Fruit fly (Drosophila melanogaster) whole organism, embryonic: ENCODE data around the gene phol.

ENCODE experiments used
- Asciz ChIP-seq: fragments of 200-800 bp; sonication (Bioruptor generic); optimal IDR thresholded peaks from 2 replicates; lab custom pipeline; 2017; ENCODE audit warnings: missing biosample characterization, mild to moderate bottlenecking, missing genetic modification characterization, missing genetic modification reagents
- CG10979 ChIP-seq: fragments of 200-800 bp; sonication (Bioruptor generic); optimal IDR thresholded peaks from 2 replicates; lab custom pipeline; 2018; ENCODE audit warnings: missing biosample characterization, mild to moderate bottlenecking, missing genetic modification characterization, moderate library complexity
- CG12071 ChIP-seq: fragments of 200-800 bp; sonication (Bioruptor generic); optimal IDR thresholded peaks from 3 replicates; lab custom pipeline; 2018; ENCODE audit warnings: missing biosample characterization, mild to moderate bottlenecking, missing genetic modification characterization
- CG12104 ChIP-seq: fragments of 200-800 bp; sonication (Bioruptor generic); optimal IDR thresholded peaks from 3 replicates; lab custom pipeline; 2016; ENCODE audit warnings: missing biosample characterization, missing genetic modification characterization
- CG13424 ChIP-seq: fragments of 200-800 bp; sonication (Bioruptor generic); optimal IDR thresholded peaks from 2 replicates; lab custom pipeline; 2019; ENCODE audit warnings: missing biosample characterization, mild to moderate bottlenecking, missing genetic modification characterization, moderate library complexity
- CG13775 ChIP-seq: fragments of 200-800 bp; sonication (Bioruptor generic); optimal IDR thresholded peaks from 3 replicates; lab custom pipeline; 2017; ENCODE audit warnings: missing biosample characterization, mild to moderate bottlenecking, missing genetic modification characterization
- CG14965 ChIP-seq: fragments of 200-800 bp; sonication (Bioruptor generic); optimal IDR thresholded peaks from 2 replicates; lab custom pipeline; 2016; ENCODE audit warnings: missing biosample characterization, missing genetic modification characterization, borderline replicate concordance
- CG16815 ChIP-seq: fragments of 200-800 bp; sonication (Bioruptor generic); optimal IDR thresholded peaks from 3 replicates; lab custom pipeline; 2017; ENCODE audit warnings: missing biosample characterization, mild to moderate bottlenecking, missing genetic modification characterization
- CG17361 ChIP-seq: fragments of 200-800 bp; sonication (Bioruptor generic); IDR thresholded peaks from 3 replicates; pipeline ENCODE4 v1.3.6; 2022; ENCODE audit warnings: missing biosample characterization, missing genetic modification characterization
- CG17385 ChIP-seq: fragments of 200-800 bp; sonication (Bioruptor generic); optimal IDR thresholded peaks from 3 replicates; lab custom pipeline; 2018; ENCODE audit warnings: missing biosample characterization, mild to moderate bottlenecking, missing genetic modification characterization
- CG2116 ChIP-seq: fragments of 200-800 bp; sonication (Bioruptor generic); optimal IDR thresholded peaks from 3 replicates; lab custom pipeline; 2018; ENCODE audit warnings: missing biosample characterization, mild to moderate bottlenecking, missing genetic modification characterization
- CG2712 ChIP-seq: fragments of 200-800 bp; optimal IDR thresholded peaks from 3 replicates; lab custom pipeline; 2019; ENCODE audit warnings: missing biosample characterization, mild to moderate bottlenecking, missing genetic modification characterization, moderate library complexity
- CG2889 ChIP-seq: fragments of 200-800 bp; sonication (Bioruptor generic); IDR thresholded peaks from 3 replicates; pipeline ENCODE4 v1.3.6; 2022; ENCODE audit warnings: missing biosample characterization, missing genetic modification characterization
- CG32767 ChIP-seq: fragments of 200-800 bp; sonication (Bioruptor generic); IDR thresholded peaks from 2 replicates; pipeline ENCODE4 v1.3.6; 2022; ENCODE audit warnings: missing biosample characterization, missing genetic modification characterization
- CG34376 ChIP-seq: fragments of 200-800 bp; sonication (Bioruptor generic); optimal IDR thresholded peaks from 2 replicates; lab custom pipeline; 2018; ENCODE audit warnings: missing biosample characterization, mild to moderate bottlenecking, missing genetic modification characterization
- CG4328 ChIP-seq: fragments of 200-800 bp; sonication (Bioruptor generic); optimal IDR thresholded peaks from 3 replicates; lab custom pipeline; 2017; ENCODE audit warnings: missing biosample characterization, missing genetic modification reagents, missing genetic modification characterization
- CG4404 ChIP-seq: fragments of 200-800 bp; sonication (Bioruptor generic); IDR thresholded peaks from 2 replicates; pipeline ENCODE4 v1.3.6; 2022; ENCODE audit warnings: missing biosample characterization, missing genetic modification characterization
- CG4424 ChIP-seq: fragments of 200-800 bp; sonication (Bioruptor generic); optimal IDR thresholded peaks from 3 replicates; lab custom pipeline; 2016; ENCODE audit warnings: missing biosample characterization, missing genetic modification characterization
- CG6654 ChIP-seq: fragments of 200-800 bp; sonication (Bioruptor generic); optimal IDR thresholded peaks from 2 replicates; lab custom pipeline; 2017; ENCODE audit warnings: missing biosample characterization, mild to moderate bottlenecking, missing genetic modification characterization
- CG8944 ChIP-seq: fragments of 200-800 bp; sonication (Bioruptor generic); optimal IDR thresholded peaks from 3 replicates; lab custom pipeline; 2016; ENCODE audit warnings: missing biosample characterization, missing genetic modification characterization
- Dip2 ChIP-seq: fragments of 200-800 bp; sonication (Bioruptor generic); IDR thresholded peaks from 2 replicates; pipeline ENCODE4 v1.3.6; 2022; ENCODE audit warnings: missing biosample characterization, missing genetic modification characterization
- Dll ChIP-seq: fragments of 200-800 bp; sonication (Bioruptor generic); IDR thresholded peaks from 4 replicates; pipeline ENCODE4 v1.3.6; 2022; ENCODE audit warnings: missing biosample characterization, missing genetic modification characterization; ENCODE audit not compliant: partially characterized antibody
- Fer2 ChIP-seq: fragments of 200-800 bp; sonication (Bioruptor generic); optimal IDR thresholded peaks from 2 replicates; lab custom pipeline; 2018; ENCODE audit warnings: missing biosample characterization, mild to moderate bottlenecking, missing genetic modification characterization, moderate library complexity
- Hr78 ChIP-seq, 2 experiments: fragments of 200-800 bp in 1 of 2; fragments of >200 bp in 1 of 2; sonication (Bioruptor generic) in 1 of 2; optimal IDR thresholded peaks; 2 replicates each; lab custom pipeline; 2017 to 2019; ENCODE audit warnings: missing biosample characterization in 2 of 2, missing genetic modification characterization in 2 of 2, mild to moderate bottlenecking in 1 of 2, moderate library complexity in 1 of 2
- MTF-1 ChIP-seq: fragments of 200-800 bp; sonication (Bioruptor generic); optimal IDR thresholded peaks from 2 replicates; lab custom pipeline; 2018; ENCODE audit warnings: missing biosample characterization, mild to moderate bottlenecking, missing genetic modification characterization, borderline replicate concordance
- Mad ChIP-seq: fragments of 200-800 bp; sonication (Bioruptor generic); optimal IDR thresholded peaks from 2 replicates; lab custom pipeline; 2016; ENCODE audit warnings: missing biosample characterization, missing genetic modification characterization
- NC2β ChIP-seq: fragments of 200-800 bp; sonication (Bioruptor generic); optimal IDR thresholded peaks from 2 replicates; lab custom pipeline; 2016; ENCODE audit warnings: missing biosample characterization, missing genetic modification characterization
- Oli ChIP-seq: fragments of 200-800 bp; sonication (Bioruptor generic); optimal IDR thresholded peaks from 2 replicates; lab custom pipeline; 2018; ENCODE audit warnings: missing biosample characterization, mild to moderate bottlenecking, missing genetic modification characterization, moderate library complexity
- Opbp ChIP-seq: fragments of 200-800 bp; sonication (Bioruptor generic); IDR thresholded peaks from 3 replicates; pipeline ENCODE4 v1.3.6; 2022; ENCODE audit warnings: missing biosample characterization, missing genetic modification characterization; ENCODE audit not compliant: partially characterized antibody
- Side ChIP-seq: fragments of 200-800 bp; sonication (Bioruptor generic); optimal IDR thresholded peaks from 2 replicates; lab custom pipeline; 2016; ENCODE audit warnings: missing biosample characterization, missing genetic modification characterization
- Vsx1 ChIP-seq: fragments of 200-800 bp; sonication (Bioruptor generic); optimal IDR thresholded peaks from 2 replicates; lab custom pipeline; 2017; ENCODE audit warnings: missing biosample characterization, mild to moderate bottlenecking, missing genetic modification characterization, missing genetic modification reagents
- al ChIP-seq: fragments of 200-800 bp; sonication (Bioruptor generic); IDR thresholded peaks from 2 replicates; pipeline ENCODE4 v1.3.6; 2022; ENCODE audit warnings: missing biosample characterization, missing genetic modification characterization
- bowl ChIP-seq: fragments of 200-800 bp; sonication (Bioruptor generic); IDR thresholded peaks from 2 replicates; pipeline ENCODE4 v1.3.6; 2022; ENCODE audit warnings: missing biosample characterization, missing genetic modification characterization
- cas ChIP-seq: fragments of 200-800 bp; sonication (Bioruptor generic); IDR thresholded peaks from 2 replicates; pipeline ENCODE4 v1.3.6; 2022; ENCODE audit warnings: missing biosample characterization, missing genetic modification characterization
- cwo ChIP-seq: fragments of 200-800 bp; sonication (Bioruptor generic); optimal IDR thresholded peaks from 3 replicates; lab custom pipeline; 2017; ENCODE audit warnings: missing biosample characterization, missing genetic modification characterization, mild to moderate bottlenecking, moderate library complexity, missing genetic modification reagents
- dmrt11E ChIP-seq: fragments of 200-800 bp; sonication (Bioruptor generic); optimal IDR thresholded peaks from 3 replicates; lab custom pipeline; 2018; ENCODE audit warnings: missing biosample characterization, mild to moderate bottlenecking, missing genetic modification characterization, moderate library complexity
- esg ChIP-seq: fragments of 200-800 bp; sonication (Bioruptor generic); conservative IDR thresholded peaks from 2 replicates; pipeline ENCODE4 v1.3.6; 2022; ENCODE audit warnings: missing biosample characterization, missing genetic modification characterization
- eve ChIP-seq, 2 experiments: fragments of >200 bp; optimal IDR thresholded peaks; 2 replicates each; lab custom pipeline; 2017; ENCODE audit warnings: missing biosample characterization in 2 of 2, missing genetic modification characterization in 2 of 2
- gcm ChIP-seq: fragments of 200-800 bp; sonication (Bioruptor generic); optimal IDR thresholded peaks from 2 replicates; lab custom pipeline; 2019; ENCODE audit warnings: missing biosample characterization, mild to moderate bottlenecking, missing genetic modification characterization, moderate library complexity
- hb ChIP-seq: fragments of 200-800 bp; sonication (Bioruptor generic); IDR thresholded peaks from 3 replicates; pipeline ENCODE4 v1.3.6; 2022; ENCODE audit warnings: missing biosample characterization, missing genetic modification characterization; ENCODE audit not compliant: partially characterized antibody
- ken ChIP-seq: fragments of 200-800 bp; sonication (Bioruptor generic); IDR thresholded peaks from 3 replicates; pipeline ENCODE4 v1.3.6; 2022; ENCODE audit warnings: missing biosample characterization, missing genetic modification characterization
- mam ChIP-seq: fragments of 200-800 bp; sonication (Bioruptor generic); optimal IDR thresholded peaks from 3 replicates; lab custom pipeline; 2016; ENCODE audit warnings: missing biosample characterization, missing genetic modification characterization
- pan ChIP-seq, 4 experiments: fragments of >200 bp in 3 of 4; fragments of 200-800 bp in 1 of 4; sonication (Bioruptor generic) in 1 of 4; optimal IDR thresholded peaks in 3 of 4; IDR thresholded peaks in 1 of 4; 2 replicates each; pipeline versions ENCODE4 v1.3.6 to Lab custom; 2017 to 2022; ENCODE audit warnings: missing biosample characterization in 2 of 4, missing genetic modification characterization in 2 of 4, mixed read lengths in 1 of 4
- sc ChIP-seq, 3 experiments: fragments of >200 bp in 2 of 3; fragments of 200-800 bp in 1 of 3; sonication (Bioruptor generic) in 1 of 3; optimal IDR thresholded peaks; 2 replicates in 2 of 3; 3 replicates in 1 of 3; lab custom pipeline; 2017; ENCODE audit warnings: mild to moderate bottlenecking in 1 of 3, missing biosample characterization in 1 of 3, missing genetic modification characterization in 1 of 3, missing genetic modification reagents in 1 of 3
- sens ChIP-seq: fragments of 200-800 bp; sonication (Bioruptor generic); peaks from one replicate; lab custom pipeline; 2016; ENCODE audit warnings: missing biosample characterization, missing genetic modification characterization
- sens-2 ChIP-seq: fragments of 200-800 bp; sonication (Bioruptor generic); IDR thresholded peaks from 2 replicates; pipeline ENCODE4 v1.3.6; 2022; ENCODE audit warnings: missing biosample characterization, missing genetic modification characterization
- usp ChIP-seq: fragments of >200 bp; optimal IDR thresholded peaks from 2 replicates; lab custom pipeline; 2017; ENCODE audit warnings: missing biosample characterization, missing genetic modification characterization
- vvl ChIP-seq: fragments of 200-800 bp; sonication (Bioruptor generic); IDR thresholded peaks from 2 replicates; pipeline ENCODE4 v1.3.6; 2022; ENCODE audit warnings: missing biosample characterization, missing genetic modification characterization

Gene phol

dm6 chr3L:9505007-9505712 is 49.1 kb upstream of the phol start, which contains the start of gene path (continued):
- TF ChIP-seq Hr78 (GFP tag; optimal IDR thresholded peaks at IDR 0.05; lab: Kevin White, UChicago) (no peak), CG2889 (no peak), usp (GFP tag; lab: Kevin White, UChicago) (no peak), CG4424 (GFP tag; lab: Kevin White, UChicago) (peak; percentile 49), cwo (GFP tag; lab: Kevin White, UChicago) (peak; percentile 50), esg (no peak), eve (GFP tag; optimal IDR thresholded peaks at IDR 0.05; lab: Kevin White, UChicago) (no peak), CG2712 (peak; percentile 79), Side (GFP tag; lab: Kevin White, UChicago) (no peak), CG17361 (GFP tag; lab: Robert Waterston, UW) (peak; percentile 77), gcm (peak; percentile 14), Vsx1 (GFP tag; lab: Kevin White, UChicago) (no peak), NC2β (GFP tag; lab: Kevin White, UChicago) (no peak), MTF-1 (peak; percentile 49), CG6654 (GFP tag; lab: Kevin White, UChicago) (no peak), dmrt11E (tag; lab: Kevin White, UChicago) (peak; percentile 50), bowl (GFP tag; lab: Robert Waterston, UW) (no peak), Dll (GFP tag; lab: Robert Waterston, UW) (no peak), mam (GFP tag; lab: Kevin White, UChicago) (no peak), sens (GFP tag; lab: Kevin White, UChicago) (peak; percentile 54), CG13424 (peak; percentile 57), CG2116 (GFP tag; lab: Kevin White, UChicago) (no peak), CG16815 (no peak), vvl (GFP tag; lab: Robert Waterston, UW) (no peak; the same call in 1 of the 2 replicates), al (GFP tag; lab: Robert Waterston, UW) (no peak), pan (optimal IDR thresholded peaks at IDR 0.05; lab: Kevin White, UChicago) (no peak), pan (GFP tag; optimal IDR thresholded peaks at IDR 0.05 in 1 of 2, IDR thresholded peaks at IDR 0.05 in 1 of 2) (peak in 1 of 2 experiments; percentile 10), Dip2 (no peak), cas (GFP tag; lab: Robert Waterston, UW) (no peak), CG4328 (GFP tag; lab: Kevin White, UChicago) (no peak), sens-2 (GFP tag; lab: Robert Waterston, UW) (no peak), Opbp (GFP tag; lab: Robert Waterston, UW) (no peak), Mad (GFP tag; lab: Kevin White, UChicago) (peak; percentile 46), CG34376 (peak; percentile 53), sc (optimal IDR thresholded peaks at IDR 0.05; lab: Kevin White, UChicago) (no peak), sc (GFP tag; optimal IDR thresholded peaks at IDR 0.05; lab: Kevin White, UChicago) (no peak), CG12104 (GFP tag; lab: Kevin White, UChicago) (peak; percentile 66), hb (GFP tag; lab: Robert Waterston, UW) (no peak), CG17385 (GFP tag; lab: Kevin White, UChicago) (peak; percentile 11), Asciz (peak; percentile 46), CG10979 (peak; percentile 66), CG13775 (GFP tag; lab: Kevin White, UChicago) (peak; percentile 3), ken (GFP tag; lab: Robert Waterston, UW) (no peak), CG14965 (GFP tag; lab: Kevin White, UChicago) (no peak), CG4404 (GFP tag; lab: Robert Waterston, UW) (no peak), CG8944 (GFP tag; lab: Kevin White, UChicago) (no peak), Oli (tag; lab: Kevin White, UChicago) (peak; percentile 33), CG12071 (peak; percentile 19), CG32767 (GFP tag; lab: Robert Waterston, UW) (no peak), Fer2 (no peak)
